Worm (Caenorhabditis elegans) whole organism, young adult: ENCODE measurements around the gene str-162.
"Not testable (repeated sequence)": the region's sequence is repeated elsewhere in the genome, so short reads cannot be mapped to it uniquely, and the experiment has no call there.

Source experiments
- D2030.7 ChIP-seq: fragments of 200-800 bp; sonication (Bioruptor generic); IDR thresholded peaks from 2 replicates; pipeline ENCODE4 v1.3.6; 2022; ENCODE audit warnings: missing genetic modification reagents, missing genetic modification characterization, missing compliant biosample characterization
- F52B5.7 ChIP-seq: sonication (generic microtip); optimal IDR thresholded peaks from 2 replicates; lab custom pipeline; 2016; ENCODE audit warnings: mild to moderate bottlenecking, missing genetic modification characterization, missing compliant biosample characterization
- Y53F4B.3 ChIP-seq: fragments of 200-800 bp; sonication (Bioruptor generic); IDR thresholded peaks from 2 replicates; pipeline ENCODE4 v1.3.6; 2022; ENCODE audit warnings: missing genetic modification reagents, missing genetic modification characterization, missing compliant biosample characterization
- egl-18 ChIP-seq: fragments of 200-800 bp; sonication (Bioruptor generic); IDR thresholded peaks from 2 replicates; pipeline ENCODE4 v1.3.6; 2022; ENCODE audit warnings: missing genetic modification reagents, missing genetic modification characterization, missing compliant biosample characterization
- him-1 ChIP-seq: sonication (generic microtip); optimal IDR thresholded peaks from 2 replicates; lab custom pipeline; 2016; ENCODE audit warnings: missing genotype, missing genetic modification reagents, missing genetic modification characterization, missing compliant biosample characterization

- TF ChIP-seq Y53F4B.3; D2030.7 (GFP tag; lab: Robert Waterston, UW); F52B5.7 (tag; lab: Kevin White, UChicago); egl-18 (GFP tag; lab: Robert Waterston, UW); him-1 (tag; lab: Kevin White, UChicago): not testable (repeated sequence)
These were observed 18.8 kb downstream of the str-162 start for ce11 chrIV:5011025-5011424.
